Worm (Caenorhabditis elegans): ENCODE data around the gene gvd-1.

DNA sequence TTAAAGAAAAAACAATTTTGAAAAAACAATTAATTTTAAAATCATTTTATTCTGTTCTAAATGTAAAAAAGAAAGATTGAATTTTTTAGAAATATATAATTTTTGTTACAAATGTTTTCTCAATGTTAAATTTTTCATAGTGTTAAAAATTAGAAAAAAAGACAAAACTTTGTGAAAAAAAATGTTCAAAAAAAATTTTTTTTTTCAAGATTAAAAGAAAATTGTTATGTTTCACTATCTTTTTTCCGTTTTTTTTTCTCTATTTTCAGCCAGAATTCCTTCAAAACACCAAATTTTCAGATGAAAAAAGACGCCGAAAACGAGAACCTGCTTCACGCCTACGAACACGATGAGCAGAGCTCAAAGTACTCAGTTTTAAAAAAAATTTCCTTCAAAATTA is 37.4 kb upstream of the gvd-1 start, which contains the start of gene sms-5:
- TF ChIP-seq pha-4 (tag; optimal IDR thresholded peaks at IDR 0.05) (no peak), sdc-2 (tag; optimal IDR thresholded peaks at IDR 0.05) (no peak), dmd-4 (tag; optimal IDR thresholded peaks at IDR 0.05; ENCODE audit: borderline replicate concordance) (no peak), ceh-34 (tag; optimal IDR thresholded peaks at IDR 0.05) (no peak), pat-9 (tag; optimal IDR thresholded peaks at IDR 0.05) (no peak), unc-86 (tag; optimal IDR thresholded peaks at IDR 0.05) (no peak), ama-1 (optimal IDR thresholded peaks at IDR 0.05) (no peak), fkh-10 (GFP tag; optimal IDR thresholded peaks at IDR 0.05) (no peak), rnt-1 (tag; optimal IDR thresholded peaks at IDR 0.05) (no peak), ceh-31 (tag; optimal IDR thresholded peaks at IDR 0.05) (no peak), tbx-7 (tag; optimal IDR thresholded peaks at IDR 0.05) (no peak), lim-6 (tag; optimal IDR thresholded peaks at IDR 0.05) (no peak), sox-2 (GFP tag; IDR thresholded peaks at IDR 0.05) (no peak)
